Fruit fly (Drosophila melanogaster): Measurements from ENCODE around the gene y.

DNA sequence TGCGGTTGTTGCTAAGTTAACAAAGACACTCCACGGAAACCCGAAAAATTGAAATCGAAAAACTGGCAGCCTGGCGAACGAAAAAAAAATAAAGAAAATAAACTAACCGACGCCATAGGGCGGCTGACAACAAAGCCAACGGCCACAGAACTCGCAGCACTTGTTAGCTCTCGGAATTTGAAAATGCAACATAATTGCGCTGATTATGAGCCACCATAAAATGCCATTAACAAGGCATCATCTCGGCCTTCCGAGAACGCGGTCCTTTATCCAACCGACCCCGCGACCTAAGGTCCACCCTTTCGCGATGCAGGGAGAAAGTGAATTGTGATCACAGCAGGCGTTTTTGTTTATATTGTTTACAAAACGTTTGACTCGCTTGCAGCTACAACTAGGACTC, 21.1 kb downstream of the y start:
- TF ChIP-seq Ets98B (GFP tag; IDR thresholded peaks at IDR 0.05) (no peak), Pif1A (GFP tag; optimal IDR thresholded peaks at IDR 0.05) (no peak), EcR (GFP tag; optimal IDR thresholded peaks at IDR 0.05) (no peak), CG34367 (tag; optimal IDR thresholded peaks at IDR 0.05) (no peak), D1 (tag; optimal IDR thresholded peaks at IDR 0.05) (no peak), CG10348 (GFP tag; IDR thresholded peaks at IDR 0.05) (no peak), CG12605 (GFP tag; IDR thresholded peaks at IDR 0.05) (no peak), CG4496 (GFP tag; IDR thresholded peaks at IDR 0.05) (no peak)

All from whole organism, pupa.